Worm (Caenorhabditis elegans) whole organism, young adult: ENCODE results near the gene R10E9.4.
A peak's percentile ranks its signal among the peaks of the same experiment; 100 is the strongest.

Experiments
- B0261.1 ChIP-seq: sonication (generic microtip); optimal IDR thresholded peaks from 2 replicates; lab custom pipeline; 2016; ENCODE audit warnings: mild to moderate bottlenecking, missing genetic modification characterization, moderate library complexity, missing compliant biosample characterization
- D2030.7 ChIP-seq: fragments of 200-800 bp; sonication (Bioruptor generic); IDR thresholded peaks from 2 replicates; pipeline ENCODE4 v1.3.6; 2022; ENCODE audit warnings: missing genetic modification reagents, missing genetic modification characterization, missing compliant biosample characterization
- F37B4.10 ChIP-seq: fragments of 200-800 bp; sonication (Bioruptor generic); IDR thresholded peaks from 2 replicates; pipeline ENCODE4 v1.3.6; 2022; ENCODE audit warnings: missing genetic modification characterization, missing compliant biosample characterization
- F57C9.4 ChIP-seq: sonication (generic microtip); optimal IDR thresholded peaks from 2 replicates; lab custom pipeline; 2017; ENCODE audit warnings: mild to moderate bottlenecking, missing genetic modification characterization, missing compliant biosample characterization
- Y95B8A.8 ChIP-seq: fragments of 200-800 bp; sonication (Bioruptor generic); IDR thresholded peaks from 2 replicates; pipeline ENCODE4 v1.3.6; 2022; ENCODE audit warnings: missing genetic modification reagents, missing genetic modification characterization, missing compliant biosample characterization
- ama-1 ChIP-seq, 3 experiments: fragments of 150-350 bp in 1 of 3; sonication (generic microtip) in 2 of 3; optimal IDR thresholded peaks; 2 replicates each; lab custom pipeline; 2014 to 2018; ENCODE audit warnings: missing biosample characterization in 2 of 3, missing genetic modification characterization in 2 of 3, missing genetic modification reagents in 2 of 3
- bed-1 ChIP-seq: fragments of 200-800 bp; sonication (Bioruptor generic); IDR thresholded peaks from 2 replicates; pipeline ENCODE4 v1.3.6; 2022; ENCODE audit warnings: missing genetic modification reagents, missing genetic modification characterization, missing compliant biosample characterization
- bed-2 ChIP-seq: fragments of 200-800 bp; sonication (Bioruptor generic); IDR thresholded peaks from 2 replicates; pipeline ENCODE4 v1.3.6; 2022; ENCODE audit warnings: missing genetic modification reagents, missing genetic modification characterization, missing compliant biosample characterization
- ceh-100 ChIP-seq: fragments of 200-800 bp; sonication (Bioruptor generic); IDR thresholded peaks from 2 replicates; pipeline ENCODE4 v1.3.6; 2022; ENCODE audit warnings: missing genetic modification reagents, missing genetic modification characterization, missing compliant biosample characterization
- ceh-27 ChIP-seq: fragments of 200-800 bp; sonication (Bioruptor generic); optimal IDR thresholded peaks from 2 replicates; lab custom pipeline; 2018; ENCODE audit warnings: mild to moderate bottlenecking, missing genetic modification characterization, moderate library complexity, missing compliant biosample characterization
- die-1 ChIP-seq: sonication (generic microtip); optimal IDR thresholded peaks from 2 replicates; lab custom pipeline; 2016; ENCODE audit warnings: missing genotype, mild to moderate bottlenecking, missing genetic modification characterization, missing compliant biosample characterization
- dpl-1 ChIP-seq: fragments of 150-350 bp; optimal IDR thresholded peaks from 2 replicates; lab custom pipeline; 2014; ENCODE audit warnings: missing biosample characterization, missing genetic modification reagents, missing genetic modification characterization
- efl-1 ChIP-seq: fragments of 150-350 bp; optimal IDR thresholded peaks from 2 replicates; lab custom pipeline; 2014; ENCODE audit warnings: missing biosample characterization, missing genetic modification reagents, missing genetic modification characterization
- ekl-4 ChIP-seq: fragments of 200-800 bp; sonication (Bioruptor generic); IDR thresholded peaks from 2 replicates; pipeline ENCODE4 v1.3.6; 2022; ENCODE audit warnings: missing genetic modification reagents, missing genetic modification characterization, missing compliant biosample characterization
- ets-4 ChIP-seq: fragments of 200-800 bp; sonication (Bioruptor generic); optimal IDR thresholded peaks from 2 replicates; lab custom pipeline; 2018; ENCODE audit warnings: mild to moderate bottlenecking, missing genetic modification characterization, missing compliant biosample characterization
- gei-17 ChIP-seq: fragments of 200-800 bp; sonication (Bioruptor generic); optimal IDR thresholded peaks from 2 replicates; lab custom pipeline; 2018; ENCODE audit warnings: mild to moderate bottlenecking, missing genetic modification characterization, missing compliant biosample characterization
- hmg-1.2 ChIP-seq: fragments of 200-800 bp; sonication (Bioruptor generic); IDR thresholded peaks from 2 replicates; pipeline ENCODE4 v1.3.6; 2022; ENCODE audit warnings: missing genetic modification reagents, missing genetic modification characterization, missing compliant biosample characterization
- hmg-20 ChIP-seq: fragments of 200-800 bp; sonication (Bioruptor generic); IDR thresholded peaks from 2 replicates; pipeline ENCODE4 v1.3.6; 2022; ENCODE audit warnings: missing genetic modification reagents, missing genetic modification characterization, missing compliant biosample characterization
- hrde-1 ChIP-seq: sonication (generic microtip); optimal IDR thresholded peaks from 2 replicates; lab custom pipeline; 2016; ENCODE audit warnings: missing genetic modification characterization, mild to moderate bottlenecking, missing compliant biosample characterization, moderate library complexity, missing genotype, missing genetic modification reagents, borderline replicate concordance
- hsf-1 ChIP-seq: fragments of 200-800 bp; sonication (Bioruptor generic); IDR thresholded peaks from 2 replicates; pipeline ENCODE4 v1.3.6; 2022; ENCODE audit warnings: missing genetic modification reagents, missing genetic modification characterization, missing compliant biosample characterization
- lin-54 ChIP-seq: fragments of 200-800 bp; sonication (Bioruptor generic); optimal IDR thresholded peaks from 2 replicates; lab custom pipeline; 2018; ENCODE audit warnings: mild to moderate bottlenecking, missing genetic modification characterization, missing compliant biosample characterization
- mel-28 ChIP-seq: sonication (generic microtip); optimal IDR thresholded peaks from 2 replicates; lab custom pipeline; 2016; ENCODE audit warnings: borderline replicate concordance, mild to moderate bottlenecking, missing genetic modification characterization, missing compliant biosample characterization
- nfyb-1 ChIP-seq: fragments of 200-800 bp; sonication (Bioruptor generic); IDR thresholded peaks from 2 replicates; pipeline ENCODE4 v1.3.6; 2022; ENCODE audit warnings: missing genetic modification reagents, missing genetic modification characterization, missing compliant biosample characterization
- nhr-80 ChIP-seq: sonication (generic microtip); optimal IDR thresholded peaks from 2 replicates; lab custom pipeline; 2016; ENCODE audit warnings: missing genetic modification characterization, missing compliant biosample characterization
- rcor-1 ChIP-seq: fragments of 200-800 bp; sonication (Bioruptor generic); IDR thresholded peaks from 2 replicates; pipeline ENCODE4 v1.3.6; 2022; ENCODE audit warnings: missing genetic modification reagents, missing genetic modification characterization, missing compliant biosample characterization
- rpc-1 ChIP-seq, 2 experiments: fragments of 150-350 bp in 1 of 2; sonication (generic microtip) in 1 of 2; optimal IDR thresholded peaks; 2 replicates each; lab custom pipeline; 2014 to 2018; ENCODE audit warnings: missing biosample characterization in 1 of 2, missing genetic modification characterization in 1 of 2, missing genetic modification reagents in 1 of 2, missing genotype in 1 of 2
- snpc-1.3 ChIP-seq: sonication (generic microtip); optimal IDR thresholded peaks from 2 replicates; lab custom pipeline; 2017; ENCODE audit warnings: missing genetic modification characterization, mild to moderate bottlenecking, missing compliant biosample characterization, antibody characterized with exemption, moderate library complexity, missing genotype, missing genetic modification reagents; ENCODE audit not compliant: insufficient read depth
- snpc-4 ChIP-seq, 5 experiments: fragments of 150-350 bp in 1 of 5; sonication (generic microtip) in 4 of 5; optimal IDR thresholded peaks; 2 replicates each; lab custom pipeline; 2014 to 2018; ENCODE audit warnings: missing genetic modification characterization in 5 of 5, missing biosample characterization in 3 of 5, antibody characterized with exemption in 2 of 5, mild to moderate bottlenecking in 2 of 5, missing compliant biosample characterization in 2 of 5, missing genotype in 2 of 5, moderate library complexity in 2 of 5, missing genetic modification reagents in 1 of 5
- sptf-2 ChIP-seq: fragments of 200-800 bp; sonication (Bioruptor generic); optimal IDR thresholded peaks from 2 replicates; lab custom pipeline; 2018; ENCODE audit warnings: mild to moderate bottlenecking, missing genetic modification characterization, missing compliant biosample characterization
- tlf-1 ChIP-seq: fragments of 200-800 bp; sonication (Bioruptor generic); optimal IDR thresholded peaks from 2 replicates; lab custom pipeline; 2018; ENCODE audit warnings: mild to moderate bottlenecking, missing genetic modification characterization, missing compliant biosample characterization
- unc-62 ChIP-seq: fragments of 150-350 bp; optimal IDR thresholded peaks from 2 replicates; lab custom pipeline; 2014; ENCODE audit warnings: missing biosample characterization, missing genetic modification reagents, missing genetic modification characterization

R10E9.4 gene

DNA sequence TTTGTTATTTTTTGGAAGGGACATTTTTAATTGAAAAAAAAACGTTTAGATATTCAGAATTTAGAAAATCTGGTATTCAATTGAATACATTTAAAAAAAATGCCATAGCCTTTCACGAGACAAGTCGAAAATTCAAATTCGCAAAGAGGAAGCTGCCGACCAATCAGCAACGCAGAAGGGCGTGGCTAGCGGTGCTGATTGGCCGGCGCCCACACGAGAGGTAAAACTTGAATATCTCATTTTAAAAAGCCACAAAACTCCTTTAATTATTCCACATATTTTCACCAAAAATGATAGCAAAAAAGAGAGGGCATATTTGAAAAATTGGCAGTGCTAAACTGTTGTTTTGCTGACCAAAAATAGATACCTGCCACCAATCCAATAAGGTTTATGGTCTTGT is 1.9 kb upstream of the R10E9.4 start:
- no peak for TF ChIP-seq rpc-1 (optimal IDR thresholded peaks at IDR 0.05; lab: Kevin White, UChicago)
- TF ChIP-seq rpc-1 (tag; optimal IDR thresholded peaks at IDR 0.05; lab: Kevin White, UChicago): no peak
- no peak for TF ChIP-seq F57C9.4 (tag; lab: Kevin White, UChicago)
- peak; percentile 63; the same call in 1 of the 2 replicates for TF ChIP-seq nfyb-1
- no peak for TF ChIP-seq F37B4.10
- TF ChIP-seq unc-62 (GFP tag; lab: Kevin White, UChicago): no peak
- TF ChIP-seq D2030.7 (GFP tag; lab: Robert Waterston, UW): no peak

DNA sequence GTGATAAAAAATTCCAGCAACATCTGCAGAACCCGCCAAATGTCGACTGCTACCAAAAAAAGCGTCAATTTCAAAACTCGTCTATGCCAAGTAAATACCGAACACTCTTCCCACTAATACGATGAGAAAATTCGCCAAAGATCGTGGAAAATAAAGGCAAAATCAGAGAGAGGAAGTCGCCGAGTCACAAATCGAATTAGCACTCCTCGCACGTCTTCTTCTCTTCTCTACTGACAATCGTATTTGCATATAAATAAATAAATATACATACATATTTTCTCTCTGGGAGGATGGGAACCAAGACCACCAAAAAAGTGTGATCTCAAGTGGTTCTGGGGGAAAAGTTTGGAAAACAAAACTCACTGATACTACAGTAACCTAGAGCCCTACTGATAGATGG is 2.2 kb downstream of the R10E9.4 start:
- no peak for TF ChIP-seq ama-1 (optimal IDR thresholded peaks at IDR 0.05; lab: Kevin White, UChicago)
- no peak for TF ChIP-seq ama-1 (GFP tag; optimal IDR thresholded peaks at IDR 0.05; lab: Kevin White, UChicago)
- TF ChIP-seq gei-17 (GFP tag; lab: Kevin White, UChicago): no peak
- TF ChIP-seq B0261.1 (tag; lab: Kevin White, UChicago): no peak
- TF ChIP-seq Y95B8A.8 (GFP tag; lab: Robert Waterston, UW): no peak
- TF ChIP-seq sptf-2 (GFP tag; lab: Kevin White, UChicago): no peak
- no peak for TF ChIP-seq mel-28 (tag; lab: Kevin White, UChicago)
- TF ChIP-seq nhr-80 (tag; lab: Kevin White, UChicago): no peak

DNA sequence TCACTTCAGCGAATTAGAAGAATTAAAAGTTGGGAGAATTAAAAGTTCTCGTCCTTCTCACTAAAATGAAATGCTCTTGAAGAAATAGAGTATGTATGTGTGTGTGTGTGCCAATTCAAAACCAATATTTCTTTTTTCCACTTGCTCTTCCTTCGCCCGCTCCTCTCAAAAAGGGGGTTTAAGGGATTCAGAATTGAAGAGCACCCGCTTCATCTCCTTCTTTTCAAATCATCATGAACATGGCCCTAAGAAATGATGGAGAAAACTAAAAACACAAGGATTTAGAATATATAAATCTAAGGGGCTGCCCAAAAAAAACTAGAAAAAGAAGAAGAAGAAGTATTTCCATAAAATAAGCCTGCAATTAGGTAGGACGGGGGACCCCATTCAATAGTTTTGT is 3.5 kb downstream of the R10E9.4 start:
- no peak for TF ChIP-seq ekl-4 (GFP tag; lab: Robert Waterston, UW)

DNA sequence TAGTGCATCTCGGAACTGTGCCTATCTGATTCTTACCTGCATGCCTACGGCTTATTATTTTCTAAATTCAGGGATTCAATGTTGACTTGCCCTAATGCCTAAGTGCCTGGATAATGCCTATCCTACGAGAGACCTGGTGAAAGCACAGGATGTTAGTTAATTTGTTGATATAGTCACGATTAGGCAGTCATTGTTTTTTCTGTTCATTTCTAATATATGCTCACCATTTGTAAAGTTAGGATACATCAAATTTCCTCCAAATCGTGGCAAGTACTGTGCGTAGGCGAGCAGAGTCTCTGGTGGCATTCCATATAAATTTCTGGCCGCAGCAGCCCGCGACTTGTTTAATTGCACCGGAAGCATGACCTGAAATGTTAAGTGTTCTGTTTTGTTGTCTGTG is 6.4 kb downstream of the R10E9.4 start:
- TF ChIP-seq bed-1 (no peak), die-1 (tag; lab: Kevin White, UChicago) (no peak), snpc-4 (GFP tag; optimal IDR thresholded peaks at IDR 0.05; lab: Kevin White, UChicago) (no peak), snpc-4 (tag; optimal IDR thresholded peaks at IDR 0.05; lab: Kevin White, UChicago) (no peak), ceh-100 (GFP tag; lab: Robert Waterston, UW) (no peak), bed-2 (GFP tag; lab: Robert Waterston, UW) (no peak), mel-28 (tag; lab: Kevin White, UChicago) (no peak)

DNA sequence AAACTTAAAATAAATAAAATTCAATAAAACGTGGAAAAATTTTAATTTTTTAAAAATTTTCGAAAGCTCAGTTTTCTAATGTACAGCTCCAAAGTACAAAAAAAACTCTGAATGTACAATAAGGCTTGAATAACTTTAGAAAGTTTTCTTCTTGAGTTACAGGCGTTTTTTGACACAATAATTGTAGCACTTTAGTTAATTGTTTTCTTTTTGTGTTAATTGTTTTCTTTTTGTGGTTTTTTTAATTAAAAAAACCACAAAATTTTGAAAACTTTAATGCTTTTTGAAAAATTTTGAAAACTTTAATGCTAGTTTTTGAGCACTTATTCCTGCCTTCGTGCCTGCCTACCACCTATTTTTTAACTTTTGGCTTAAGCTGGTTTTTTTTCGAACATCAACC is 8.3 kb downstream of the R10E9.4 start, which contains the start of gene R10E9.2:
Gene R10E9.2, minus strand, starts transcription at position 101 of the 400 bp plus-strand sequence.
- TF ChIP-seq hsf-1 (GFP tag; lab: Robert Waterston, UW): no peak
- no peak for TF ChIP-seq lin-54 (GFP tag; lab: Kevin White, UChicago)
- no peak for TF ChIP-seq ceh-27 (GFP tag; lab: Kevin White, UChicago)
- TF ChIP-seq snpc-1.3: no peak
- no peak for TF ChIP-seq dpl-1 (GFP tag; lab: Kevin White, UChicago)
- TF ChIP-seq hrde-1 (tag; lab: Kevin White, UChicago): no peak
- TF ChIP-seq hmg-20: no peak
- TF ChIP-seq F37B4.10: no peak
- TF ChIP-seq ets-4 (GFP tag; lab: Kevin White, UChicago): no peak
- no peak for TF ChIP-seq efl-1 (GFP tag; lab: Kevin White, UChicago)
- TF ChIP-seq tlf-1: no peak

DNA sequence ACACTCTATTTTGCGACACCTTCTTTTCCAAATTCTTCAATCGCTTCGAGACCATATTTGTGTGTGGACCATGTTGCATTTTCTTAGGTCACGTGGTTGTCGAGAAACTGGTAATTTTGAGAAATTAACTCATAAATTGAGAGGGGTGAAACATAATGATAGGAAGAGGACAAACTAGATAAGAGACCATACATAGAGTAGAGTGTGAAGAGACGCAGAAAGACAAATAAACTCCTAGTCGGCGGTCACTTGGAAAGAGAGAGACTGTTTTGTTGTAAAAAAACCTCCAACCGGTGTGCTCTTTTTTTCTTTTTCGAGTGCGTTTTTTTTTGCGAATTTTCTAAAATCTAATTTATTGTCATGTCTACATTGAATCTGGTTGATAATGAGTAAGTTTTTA is 12.6 kb downstream of the R10E9.4 start, which contains the start of gene R10E9.3:
Gene R10E9.3, plus strand, starts transcription at position 235 of the 400 bp plus-strand sequence.
- TF ChIP-seq rcor-1 (GFP tag; lab: Robert Waterston, UW): no peak
- peak; percentile 58 for TF ChIP-seq nhr-80 (tag; lab: Kevin White, UChicago)
- peak; percentile 33; the same call in 1 of the 2 replicates for TF ChIP-seq hmg-1.2 (GFP tag; lab: Robert Waterston, UW)
- TF ChIP-seq, all 124 proteins: peak for 2
